Worm (Caenorhabditis elegans) whole organism, L4 larva: ENCODE data around the gene smg-8.

Experiments
- F44E2.7 ChIP-seq: fragments of 200-800 bp; sonication (Bioruptor generic); IDR thresholded peaks from 2 replicates; pipeline ENCODE4 v2.1.2; 2022; ENCODE audit warnings: missing genetic modification characterization, missing compliant biosample characterization
- F49E8.2 ChIP-seq: sonication (generic microtip); optimal IDR thresholded peaks from 2 replicates; lab custom pipeline; 2016; ENCODE audit warnings: missing compliant biosample characterization, mild to moderate bottlenecking, missing genetic modification characterization, borderline replicate concordance
- T20F7.1 ChIP-seq: fragments of 200-800 bp; sonication (Bioruptor generic); optimal IDR thresholded peaks from 2 replicates; lab custom pipeline; 2018; ENCODE audit warnings: mild to moderate bottlenecking, missing genetic modification characterization, missing compliant biosample characterization
- Y105C5A.15 ChIP-seq: fragments of 200-800 bp; sonication (Bioruptor generic); IDR thresholded peaks from 2 replicates; pipeline ENCODE4 v1.3.6; 2022; ENCODE audit warnings: missing genetic modification characterization, missing compliant biosample characterization
- Y5F2A.4 ChIP-seq: fragments of 200-800 bp; sonication (Bioruptor generic); optimal IDR thresholded peaks from 2 replicates; lab custom pipeline; 2018; ENCODE audit warnings: mild to moderate bottlenecking, missing genetic modification characterization, missing compliant biosample characterization
- ama-1 ChIP-seq: fragments of 150-350 bp; optimal IDR thresholded peaks from 2 replicates; lab custom pipeline; 2014; ENCODE audit warnings: inconsistent platforms, mixed read lengths
- arid-1 ChIP-seq: fragments of 200-800 bp; sonication (Bioruptor generic); conservative IDR thresholded peaks from 2 replicates; pipeline ENCODE4 v1.3.6; 2022; ENCODE audit warnings: missing genetic modification reagents, missing genetic modification characterization, missing compliant biosample characterization
- ceh-20 ChIP-seq: fragments of 200-800 bp; sonication (Bioruptor generic); IDR thresholded peaks from 2 replicates; pipeline ENCODE4 v1.3.6; 2022; ENCODE audit warnings: missing genetic modification reagents, missing genetic modification characterization, missing compliant biosample characterization
- ctbp-1 ChIP-seq: fragments of 200-800 bp; sonication (Bioruptor generic); IDR thresholded peaks from 2 replicates; pipeline ENCODE4 v1.3.6; 2022; ENCODE audit warnings: missing genetic modification reagents, missing genetic modification characterization, missing compliant biosample characterization
- daf-16 ChIP-seq, 3 experiments: sonication (generic microtip); optimal IDR thresholded peaks; 2 replicates each; lab custom pipeline; 2016 to 2017; ENCODE audit warnings: missing genetic modification characterization in 3 of 3, missing genetic modification reagents in 3 of 3, mild to moderate bottlenecking in 2 of 3, missing compliant biosample characterization in 2 of 3, missing biosample characterization in 1 of 3, moderate library complexity in 1 of 3
- daf-8 ChIP-seq: fragments of 200-800 bp; sonication (Bioruptor generic); IDR thresholded peaks from 2 replicates; pipeline ENCODE4 v1.3.6; 2022; ENCODE audit warnings: missing genetic modification characterization, missing compliant biosample characterization
- dmd-9 ChIP-seq: fragments of 200-800 bp; sonication (Bioruptor generic); IDR thresholded peaks from 2 replicates; pipeline ENCODE4 v1.3.6; 2022; ENCODE audit warnings: missing genetic modification reagents, missing genetic modification characterization, missing compliant biosample characterization
- dpl-1 ChIP-seq: fragments of 150-350 bp; optimal IDR thresholded peaks from 2 replicates; lab custom pipeline; 2014; ENCODE audit warnings: missing biosample characterization, missing genetic modification reagents, missing genetic modification characterization
- duxl-1 ChIP-seq: sonication (generic microtip); optimal IDR thresholded peaks from 2 replicates; lab custom pipeline; 2016; ENCODE audit warnings: mild to moderate bottlenecking, missing genetic modification characterization, moderate library complexity, missing compliant biosample characterization; ENCODE audit not compliant: poor library complexity
- fos-1 ChIP-seq: fragments of 150-350 bp; optimal IDR thresholded peaks from 2 replicates; lab custom pipeline; 2014; ENCODE audit warnings: missing biosample characterization, missing genetic modification characterization
- hif-1 ChIP-seq, 2 experiments: sonication (generic microtip); optimal IDR thresholded peaks; 2 replicates each; lab custom pipeline; 2016 to 2017; ENCODE audit warnings: missing compliant biosample characterization in 2 of 2, missing genetic modification characterization in 2 of 2, missing genetic modification reagents in 2 of 2, missing genotype in 2 of 2, mild to moderate bottlenecking in 1 of 2
- jun-1 ChIP-seq: fragments of 150-350 bp; optimal IDR thresholded peaks from 2 replicates; lab custom pipeline; 2014; ENCODE audit warnings: missing biosample characterization, missing genetic modification reagents, missing genetic modification characterization
- lin-1 ChIP-seq: fragments of 200-800 bp; sonication (Bioruptor generic); IDR thresholded peaks from 2 replicates; pipeline ENCODE4 v1.3.6; 2022; ENCODE audit warnings: missing genetic modification reagents, missing genetic modification characterization, missing compliant biosample characterization
- lin-13 ChIP-seq: fragments of 150-350 bp; optimal IDR thresholded peaks from 2 replicates; lab custom pipeline; 2014; ENCODE audit warnings: missing biosample characterization, missing genetic modification reagents, missing genetic modification characterization
- lin-38 ChIP-seq: fragments of 200-800 bp; sonication (Bioruptor generic); IDR thresholded peaks from 2 replicates; pipeline ENCODE4 v1.3.6; 2022; ENCODE audit warnings: missing genetic modification reagents, missing genetic modification characterization, missing compliant biosample characterization
- lsy-2 ChIP-seq, 2 experiments: fragments of 150-350 bp in 1 of 2; sonication (generic microtip) in 1 of 2; optimal IDR thresholded peaks; 2 replicates each; lab custom pipeline; 2014 to 2017; ENCODE audit warnings: missing biosample characterization in 2 of 2, missing genetic modification characterization in 2 of 2
- mep-1 ChIP-seq: fragments of 150-350 bp; sonication (generic microtip); optimal IDR thresholded peaks from 3 replicates; lab custom pipeline; 2014; ENCODE audit warnings: missing biosample characterization, missing genetic modification characterization
- mxl-2 ChIP-seq: fragments of 200-800 bp; sonication (Bioruptor generic); conservative IDR thresholded peaks from 2 replicates; pipeline ENCODE4 v1.3.6; 2022; ENCODE audit warnings: missing genetic modification reagents, missing genetic modification characterization, missing compliant biosample characterization
- nhr-102 ChIP-seq: sonication (generic microtip); optimal IDR thresholded peaks from 2 replicates; lab custom pipeline; 2016; ENCODE audit warnings: mild to moderate bottlenecking, missing genetic modification characterization, moderate library complexity, missing compliant biosample characterization
- nhr-237 ChIP-seq: sonication (generic microtip); optimal IDR thresholded peaks from 2 replicates; lab custom pipeline; 2017; ENCODE audit warnings: missing biosample characterization, missing genetic modification characterization
- nhr-41 ChIP-seq: fragments of 200-800 bp; sonication (Bioruptor generic); IDR thresholded peaks from 2 replicates; pipeline ENCODE4 v1.3.6; 2022; ENCODE audit warnings: missing genetic modification reagents, missing genetic modification characterization, missing compliant biosample characterization
- nhr-48 ChIP-seq: sonication (generic microtip); optimal IDR thresholded peaks from 2 replicates; lab custom pipeline; 2016; ENCODE audit warnings: mild to moderate bottlenecking, missing genetic modification characterization, missing compliant biosample characterization
- saeg-2 ChIP-seq: fragments of 200-800 bp; sonication (Bioruptor generic); IDR thresholded peaks from 2 replicates; pipeline ENCODE4 v1.3.6; 2022; ENCODE audit warnings: missing genetic modification reagents, missing genetic modification characterization, missing compliant biosample characterization
- sdz-12 ChIP-seq: fragments of 200-800 bp; sonication (Bioruptor generic); optimal IDR thresholded peaks from 2 replicates; lab custom pipeline; 2018; ENCODE audit warnings: mild to moderate bottlenecking, missing genetic modification characterization, missing compliant biosample characterization
- snpc-1.2 ChIP-seq: fragments of 200-800 bp; sonication (Bioruptor generic); IDR thresholded peaks from 2 replicates; pipeline ENCODE4 v1.3.6; 2022; ENCODE audit warnings: missing genetic modification reagents, missing genetic modification characterization, missing compliant biosample characterization
- snpc-4 ChIP-seq: fragments of 150-350 bp; optimal IDR thresholded peaks from 2 replicates; lab custom pipeline; 2014; ENCODE audit warnings: missing biosample characterization, missing genetic modification characterization
- spr-1 ChIP-seq: sonication (generic microtip); optimal IDR thresholded peaks from 2 replicates; lab custom pipeline; 2016; ENCODE audit warnings: mild to moderate bottlenecking, missing genetic modification characterization, missing compliant biosample characterization
- spr-3 ChIP-seq: fragments of 200-800 bp; sonication (Bioruptor generic); optimal IDR thresholded peaks from 2 replicates; lab custom pipeline; 2018; ENCODE audit warnings: mild to moderate bottlenecking, missing genetic modification characterization, missing compliant biosample characterization
- unc-130 ChIP-seq: sonication (generic microtip); optimal IDR thresholded peaks from 2 replicates; lab custom pipeline; 2016; ENCODE audit warnings: missing genetic modification reagents, missing genetic modification characterization, missing compliant biosample characterization
- zfp-3 ChIP-seq: fragments of 200-800 bp; sonication (Bioruptor generic); conservative IDR thresholded peaks from 2 replicates; pipeline ENCODE4 v1.3.6; 2022; ENCODE audit warnings: missing genetic modification reagents, missing genetic modification characterization, missing compliant biosample characterization
- zip-2 ChIP-seq: fragments of 150-350 bp; optimal IDR thresholded peaks from 2 replicates; lab custom pipeline; 2014; ENCODE audit warnings: missing biosample characterization, missing genetic modification characterization

Gene smg-8

ce11 chrII:14407332-14408270 is 33.6 kb upstream of the smg-8 start (continued):
- no peak for TF ChIP-seq T20F7.1 (GFP tag; lab: Kevin White, UChicago)
- no peak for TF ChIP-seq Y105C5A.15 (GFP tag; lab: Robert Waterston, UW)
- peak; percentile 51 for TF ChIP-seq mep-1
- peak; percentile 76 for TF ChIP-seq saeg-2 (GFP tag; lab: Robert Waterston, UW)
- TF ChIP-seq zip-2 = peak; percentile 38
- 0 out of 2 replicates have a peak, but pooled peaks have one; percentile 62 for TF ChIP-seq ctbp-1 (GFP tag; lab: Robert Waterston, UW)
- TF ChIP-seq snpc-1.2 (GFP tag; lab: Robert Waterston, UW) = 0 out of 2 replicates have a peak, but pooled peaks have one; percentile 40
- no peak for TF ChIP-seq F44E2.7 (GFP tag; lab: Robert Waterston, UW)
- 0 out of 2 replicates have a peak, but pooled peaks have one; percentile 42 for TF ChIP-seq arid-1 (GFP tag; lab: Robert Waterston, UW)
- no peak for TF ChIP-seq jun-1
- no peak for TF ChIP-seq spr-3 (GFP tag; lab: Kevin White, UChicago)
- no peak for TF ChIP-seq dmd-9 (GFP tag; lab: Robert Waterston, UW)
- TF ChIP-seq ama-1 (lab: Kevin White, UChicago) = no peak
- no peak for TF ChIP-seq mxl-2 (GFP tag; lab: Robert Waterston, UW)
- TF ChIP-seq duxl-1 (tag; lab: Kevin White, UChicago) = peak; percentile 39
- TF ChIP-seq Y5F2A.4 (GFP tag; lab: Kevin White, UChicago) = no peak
- no peak for TF ChIP-seq nhr-41
- no peak for TF ChIP-seq nhr-237 (tag; lab: Kevin White, UChicago)
- no peak for TF ChIP-seq daf-8 (GFP tag; lab: Robert Waterston, UW)
- TF ChIP-seq nhr-48 (tag; lab: Kevin White, UChicago) = peak; percentile 27
- TF ChIP-seq zfp-3 = peak; percentile 86
- TF ChIP-seq ceh-20 (GFP tag; lab: Robert Waterston, UW) = no peak
- TF ChIP-seq lin-38 (GFP tag; lab: Robert Waterston, UW) = peak; percentile 72
- TF ChIP-seq fos-1 = no peak
- peak; percentile 70 for TF ChIP-seq nhr-102 (tag; lab: Kevin White, UChicago)
- peak; percentile 31 for TF ChIP-seq dpl-1 (GFP tag; lab: Kevin White, UChicago)
- no peak for TF ChIP-seq sdz-12
- TF ChIP-seq spr-1 (tag; lab: Kevin White, UChicago) = peak; percentile 52
- no peak for TF ChIP-seq daf-16 (GFP tag; optimal IDR thresholded peaks at IDR 0.05; lab: Kevin White, UChicago)
- TF ChIP-seq daf-16 (tag; optimal IDR thresholded peaks at IDR 0.05; lab: Kevin White, UChicago) = peak; percentile 43
- TF ChIP-seq snpc-4 (tag; lab: Kevin White, UChicago) = no peak
- TF ChIP-seq hif-1 (tag; optimal IDR thresholded peaks at IDR 0.05; lab: Kevin White, UChicago) = peak in 1 of 2 experiments; percentile 48

- TF ChIP-seq Y105C5A.15 (GFP tag; lab: Robert Waterston, UW) (no peak), lin-1 (0 out of 2 replicates have a peak, but pooled peaks have one; percentile 3), lin-13 (no peak), snpc-4 (tag; lab: Kevin White, UChicago) (no peak), ctbp-1 (GFP tag; lab: Robert Waterston, UW) (no peak), hif-1 (tag; optimal IDR thresholded peaks at IDR 0.05; lab: Kevin White, UChicago) (no peak)
- TF ChIP-seq, all 104 proteins: peak for 1
Measured at ce11 chrII:14408312-14408711, 32.9 kb upstream of the smg-8 start, which contains the start of gene F26H11.4. Gene F26H11.4 (plus strand): TSS chrII:14408612.

- TF ChIP-seq unc-130 (GFP tag; lab: Kevin White, UChicago) (peak; percentile 73), lsy-2 (tag; optimal IDR thresholded peaks at IDR 0.05; lab: Kevin White, UChicago) (peak in 1 of 2 experiments; percentile 70), F49E8.2 (peak; percentile 66), lin-38 (GFP tag; lab: Robert Waterston, UW) (peak; percentile 54), ceh-20 (GFP tag; lab: Robert Waterston, UW) (no peak)
Measured at ce11 chrII:14410768-14411167, 30.4 kb upstream of the smg-8 start, which contains the start of gene dsb-2. Gene dsb-2 (plus strand): TSS chrII:14411095.
